Worm (Caenorhabditis elegans): Measurements from ENCODE around the gene F48G7.10.

DNA sequence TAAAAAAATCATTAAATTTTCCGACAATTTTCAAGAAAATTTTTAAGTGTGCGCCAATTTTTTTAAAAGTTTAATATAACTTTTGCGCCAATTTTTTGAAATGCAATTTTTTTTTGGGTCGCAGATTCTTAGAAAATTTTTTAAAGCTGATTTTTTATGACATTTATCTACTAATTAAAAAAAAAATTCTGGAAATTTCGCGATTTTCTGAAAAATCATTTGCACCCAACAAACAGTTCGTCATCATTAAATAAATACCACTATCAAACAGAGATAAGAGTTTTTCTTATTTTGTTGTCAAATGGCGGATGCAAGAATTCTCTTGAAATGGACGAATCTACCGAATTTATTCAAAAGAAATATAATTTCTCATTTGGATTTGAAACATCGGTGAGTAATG, 19.5 kb downstream of the F48G7.10 start, which contains the start of gene F48G7.13:
- TF ChIP-seq ceh-6 (GFP tag; optimal IDR thresholded peaks at IDR 0.05) (no peak), fkh-10 (GFP tag; optimal IDR thresholded peaks at IDR 0.05) (no peak), pat-9 (tag; optimal IDR thresholded peaks at IDR 0.05) (no peak), nhr-11 (tag; optimal IDR thresholded peaks at IDR 0.05) (no peak), ztf-16 (tag; optimal IDR thresholded peaks at IDR 0.05) (no peak), ceh-31 (tag; optimal IDR thresholded peaks at IDR 0.05) (no peak)
